Fruit fly (Drosophila melanogaster): Measurements from ENCODE around the gene Cpr76Bb.

The Cpr76Bb gene

DNA sequence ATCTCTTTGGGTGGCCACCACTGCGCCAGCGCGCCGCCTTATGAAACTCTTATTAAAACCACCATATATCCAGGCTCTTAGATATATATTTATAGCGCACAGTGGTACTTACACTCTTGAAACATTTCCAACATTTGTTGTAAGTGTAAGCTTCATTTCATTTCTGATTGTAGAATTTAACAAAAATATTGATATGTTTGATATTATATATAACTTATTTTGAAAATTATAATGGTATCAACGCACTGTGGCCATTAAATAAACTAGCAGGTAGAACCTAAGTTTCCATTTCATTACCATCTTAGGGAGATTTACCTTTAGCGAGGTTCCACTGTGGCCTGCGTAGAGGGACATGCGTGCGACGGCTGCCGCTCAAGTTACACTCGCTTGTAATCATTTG is 5.2 kb downstream of the Cpr76Bb start:
- TF ChIP-seq Hr83 (GFP tag; optimal IDR thresholded peaks at IDR 0.05; ENCODE audit: poor library complexity, severe bottlenecking) (no peak), GATAd (GFP tag; optimal IDR thresholded peaks at IDR 0.05) (no peak), CG9705 (GFP tag; optimal IDR thresholded peaks at IDR 0.05) (no peak), br (GFP tag; optimal IDR thresholded peaks at IDR 0.05) (no peak), dsf (GFP tag; optimal IDR thresholded peaks at IDR 0.05; ENCODE audit: borderline replicate concordance) (no peak), Jra (GFP tag; optimal IDR thresholded peaks at IDR 0.05) (no peak), rgr (GFP tag; optimal IDR thresholded peaks at IDR 0.05) (no peak), HLH106 (tag; optimal IDR thresholded peaks at IDR 0.05) (no peak), dmrt93B (GFP tag; optimal IDR thresholded peaks at IDR 0.05) (no peak), lola (GFP tag; optimal IDR thresholded peaks at IDR 0.05) (no peak), tai (GFP tag; optimal IDR thresholded peaks at IDR 0.05) (no peak)

DNA sequence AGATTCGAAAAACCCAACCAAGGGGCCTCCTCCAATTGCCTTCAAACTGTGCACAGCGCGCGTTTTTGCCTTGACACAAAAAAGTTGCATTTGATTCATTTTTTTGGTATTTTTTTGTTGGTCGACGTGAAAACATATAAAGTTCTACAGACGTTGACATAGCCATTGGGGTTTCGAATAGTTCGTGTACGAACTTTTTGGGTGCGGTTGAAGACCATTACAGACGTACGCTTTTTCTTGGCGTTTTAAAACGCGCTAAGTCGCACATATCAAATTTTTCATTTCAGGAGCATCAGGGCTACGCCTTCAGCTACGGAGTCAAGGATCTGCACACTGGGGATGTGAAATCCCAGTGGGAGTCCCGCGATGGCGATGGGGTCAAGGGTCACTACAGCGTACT is 6.3 kb downstream of the Cpr76Bb start:
- no peak for TF ChIP-seq Mio (GFP tag; optimal IDR thresholded peaks at IDR 0.05)
- TF ChIP-seq dl (GFP tag; optimal IDR thresholded peaks at IDR 0.05; ENCODE audit: insufficient read depth in 1 of 2, partially characterized antibody in 2 of 2), result no peak
- no peak for TF ChIP-seq Hnf4 (GFP tag; optimal IDR thresholded peaks at IDR 0.05)
- TF ChIP-seq lola (GFP tag; optimal IDR thresholded peaks at IDR 0.05), result no peak
- no peak for TF ChIP-seq Myc (optimal IDR thresholded peaks at IDR 0.05)
- no peak for TF ChIP-seq Hr78 (GFP tag; optimal IDR thresholded peaks at IDR 0.05)
- TF ChIP-seq GATAd (GFP tag; optimal IDR thresholded peaks at IDR 0.05), result no peak
- no peak for TF ChIP-seq Hr83 (GFP tag; optimal IDR thresholded peaks at IDR 0.05; ENCODE audit: poor library complexity, severe bottlenecking)
- no peak for TF ChIP-seq jim (GFP tag; optimal IDR thresholded peaks at IDR 0.05)
- TF ChIP-seq sage (GFP tag; optimal IDR thresholded peaks at IDR 0.05), result no peak
- TF ChIP-seq CG32264 (GFP tag; optimal IDR thresholded peaks at IDR 0.05), result no peak
- TF ChIP-seq Sp1 (GFP tag; optimal IDR thresholded peaks at IDR 0.05), result no peak
- no peak for TF ChIP-seq CrebA (GFP tag; optimal IDR thresholded peaks at IDR 0.05; ENCODE audit: borderline replicate concordance)
- no peak for TF ChIP-seq Jra (GFP tag; optimal IDR thresholded peaks at IDR 0.05)
- TF ChIP-seq fru (GFP tag; optimal IDR thresholded peaks at IDR 0.05), result no peak
- no peak for TF ChIP-seq CG9705 (GFP tag; optimal IDR thresholded peaks at IDR 0.05)

DNA sequence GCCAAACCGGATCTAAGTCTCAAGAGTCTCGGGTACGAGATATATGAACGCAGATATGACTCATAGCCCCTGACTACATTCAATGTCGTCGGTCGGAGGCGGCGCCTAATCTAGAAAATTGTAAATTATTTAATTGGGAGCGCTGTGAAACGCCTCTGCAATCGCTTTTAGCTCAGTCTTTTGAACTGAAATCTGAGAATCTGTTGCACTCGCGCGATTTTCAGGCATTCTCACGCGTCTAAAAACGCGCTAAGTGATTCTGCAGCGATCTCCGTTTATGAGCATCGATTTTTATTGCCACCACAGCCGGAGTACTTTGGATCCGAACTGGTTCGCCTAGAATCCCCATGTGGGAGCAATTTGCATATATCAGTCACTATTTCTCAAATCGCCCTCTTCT is 9.1 kb downstream of the Cpr76Bb start:
- TF ChIP-seq h (GFP tag; optimal IDR thresholded peaks at IDR 0.05), result no peak
- no peak for TF ChIP-seq ey (GFP tag; optimal IDR thresholded peaks at IDR 0.05)
- TF ChIP-seq br (GFP tag; optimal IDR thresholded peaks at IDR 0.05), result no peak

DNA sequence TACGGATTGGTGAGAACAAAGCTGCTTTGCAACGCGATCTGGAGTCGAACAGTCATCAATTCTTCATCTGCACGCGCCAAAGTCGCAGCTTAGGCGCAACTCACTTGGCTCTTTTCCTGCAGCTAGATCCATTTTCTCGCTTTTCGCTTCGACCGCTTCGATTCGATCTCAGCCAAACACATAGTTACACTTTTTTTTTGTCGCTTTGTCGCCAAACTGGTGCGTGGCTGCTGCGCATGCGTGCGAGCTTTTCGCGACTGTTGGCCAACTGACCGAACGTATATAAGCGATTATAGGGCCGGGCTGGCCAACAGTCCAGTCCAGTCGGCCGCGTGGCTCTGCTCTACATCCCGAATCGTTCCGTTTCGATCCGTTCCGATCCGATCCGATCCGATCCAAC is 13.0 kb downstream of the Cpr76Bb start, which contains the start of gene Cpr76Bd:
TSS of gene Cpr76Bd (plus strand) at position 301 of the 400 bp plus-strand sequence.
- TF ChIP-seq pan (optimal IDR thresholded peaks at IDR 0.05), result no peak
- no peak for TF ChIP-seq foxo (GFP tag; optimal IDR thresholded peaks at IDR 0.05)
- no peak for TF ChIP-seq Hr78 (GFP tag; optimal IDR thresholded peaks at IDR 0.05)
- TF ChIP-seq OdsH (GFP tag; optimal IDR thresholded peaks at IDR 0.05), result no peak
- no peak for TF ChIP-seq CG9705 (GFP tag; optimal IDR thresholded peaks at IDR 0.05)
- no peak for TF ChIP-seq rgr (GFP tag; optimal IDR thresholded peaks at IDR 0.05)
- TF ChIP-seq psq (GFP tag; optimal IDR thresholded peaks at IDR 0.05), result no peak
- no peak for TF ChIP-seq Sp1 (GFP tag; optimal IDR thresholded peaks at IDR 0.05)
- TF ChIP-seq Hr83 (GFP tag; optimal IDR thresholded peaks at IDR 0.05; ENCODE audit: poor library complexity, severe bottlenecking), result no peak
- no peak for TF ChIP-seq N (GFP tag; optimal IDR thresholded peaks at IDR 0.05)
- TF ChIP-seq CrebA (GFP tag; optimal IDR thresholded peaks at IDR 0.05; ENCODE audit: borderline replicate concordance), result no peak
- TF ChIP-seq Jra (GFP tag; optimal IDR thresholded peaks at IDR 0.05), result no peak
- TF ChIP-seq Vsx2 (GFP tag; optimal IDR thresholded peaks at IDR 0.05; ENCODE audit: partially characterized antibody), result no peak
- no peak for TF ChIP-seq Hnf4 (GFP tag; optimal IDR thresholded peaks at IDR 0.05)
- no peak for TF ChIP-seq dl (GFP tag; optimal IDR thresholded peaks at IDR 0.05; ENCODE audit: insufficient read depth in 1 of 2, partially characterized antibody in 2 of 2)
- no peak for TF ChIP-seq HLH106 (tag; optimal IDR thresholded peaks at IDR 0.05)
- TF ChIP-seq brk (GFP tag; optimal IDR thresholded peaks at IDR 0.05), result no peak
- TF ChIP-seq usp (GFP tag; optimal IDR thresholded peaks at IDR 0.05), result no peak

DNA sequence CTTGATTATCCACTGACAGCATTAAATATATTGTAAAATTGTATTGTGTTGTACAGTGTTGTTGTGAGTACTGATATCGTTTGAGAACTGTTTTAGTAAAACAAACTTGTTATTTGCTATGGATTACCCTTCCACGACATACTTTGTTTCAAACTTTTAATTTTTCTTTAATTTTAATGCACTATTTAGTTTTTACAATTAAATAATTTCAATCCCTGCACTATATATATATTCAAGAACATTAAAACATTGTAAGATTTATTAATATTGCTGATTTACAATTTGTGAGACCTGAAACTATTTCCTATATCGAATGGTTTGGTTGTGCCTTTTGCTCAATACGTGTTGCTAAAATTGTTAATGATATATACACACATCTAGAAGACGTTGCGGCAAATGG is 24.7 kb downstream of the Cpr76Bb start, which contains the start of the genes CG46434 and Dred:
TSS of gene CG46434 (minus strand) at position 101 of the 400 bp plus-strand sequence.
TSS of gene Dred (minus strand) at position 101 of the 400 bp plus-strand sequence.
- TF ChIP-seq CG9705 (GFP tag; optimal IDR thresholded peaks at IDR 0.05), result no peak

All from whole organism, wandering third instar larva.